Fruit fly (Drosophila melanogaster): ENCODE data around the gene Cbp80.

DNA sequence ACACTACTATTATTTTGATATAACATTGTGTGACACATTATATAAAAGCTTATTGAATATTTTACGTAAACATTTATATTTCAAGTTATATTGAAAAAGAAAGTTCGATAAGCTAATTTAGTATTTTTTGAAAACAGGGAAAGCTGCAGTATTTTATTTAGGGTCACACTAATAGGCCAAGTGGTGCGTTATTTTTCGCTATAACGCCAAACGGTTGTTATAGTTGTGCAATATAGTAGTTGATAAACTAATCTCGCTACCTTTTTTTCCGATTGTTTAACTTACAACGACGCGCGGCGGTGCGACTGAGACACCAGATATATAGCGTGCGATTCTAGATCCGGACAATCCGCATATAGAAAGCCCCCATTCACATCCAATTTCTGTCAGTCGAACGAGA lies 52.3 kb downstream of the Cbp80 start, which contains the start of gene Pdha:
- TF ChIP-seq CG8478 (optimal IDR thresholded peaks at IDR 0.05) (no peak), CTCF (optimal IDR thresholded peaks at IDR 0.05) (no peak)

All from S2 (cell line).